Worm (Caenorhabditis elegans) whole organism, early embryonic: Measurements from ENCODE around the gene str-247.

Experiments used
- F13C5.2 ChIP-seq: sonication (generic microtip); optimal IDR thresholded peaks from 2 replicates; lab custom pipeline; 2017; ENCODE audit warnings: mild to moderate bottlenecking, missing genetic modification characterization, inconsistent platforms, missing compliant biosample characterization
- aly-1 ChIP-seq: sonication (generic microtip); optimal IDR thresholded peaks from 2 replicates; lab custom pipeline; 2016; ENCODE audit warnings: missing genetic modification characterization, missing compliant biosample characterization
- ama-1 ChIP-seq: fragments of 150-350 bp; optimal IDR thresholded peaks from 2 replicates; lab custom pipeline; 2014
- ceh-13 ChIP-seq: fragments of 200-800 bp; sonication (Bioruptor generic); optimal IDR thresholded peaks from 2 replicates; lab custom pipeline; 2018; ENCODE audit warnings: mild to moderate bottlenecking, missing genetic modification characterization, missing compliant biosample characterization
- ceh-36 ChIP-seq: sonication (generic microtip); optimal IDR thresholded peaks from 2 replicates; lab custom pipeline; 2016; ENCODE audit warnings: missing genetic modification characterization, inconsistent platforms, missing compliant biosample characterization
- ets-7 ChIP-seq: sonication (generic microtip); optimal IDR thresholded peaks from 2 replicates; lab custom pipeline; 2016; ENCODE audit warnings: missing genotype, missing genetic modification characterization, missing compliant biosample characterization
- flt-1 ChIP-seq: fragments of 200-800 bp; sonication (Bioruptor generic); IDR thresholded peaks from 2 replicates; pipeline ENCODE4 v1.3.6; 2022; ENCODE audit warnings: missing genetic modification characterization, missing compliant biosample characterization
- hmbx-1 ChIP-seq: sonication (generic microtip); optimal IDR thresholded peaks from 2 replicates; lab custom pipeline; 2016; ENCODE audit warnings: mild to moderate bottlenecking, missing genetic modification characterization, missing compliant biosample characterization
- scrt-1 ChIP-seq: fragments of 200-800 bp; sonication (Bioruptor generic); IDR thresholded peaks from 2 replicates; pipeline ENCODE4 v1.3.6; 2022; ENCODE audit warnings: missing genetic modification characterization, missing compliant biosample characterization
- sea-1 ChIP-seq: fragments of 200-800 bp; sonication (Bioruptor generic); conservative IDR thresholded peaks from 2 replicates; pipeline ENCODE4 v1.3.6; 2022; ENCODE audit warnings: missing genetic modification characterization, missing compliant biosample characterization
- tbx-37 ChIP-seq: fragments of 200-800 bp; sonication (Bioruptor generic); conservative IDR thresholded peaks from 2 replicates; pipeline ENCODE4 v1.3.6; 2022; ENCODE audit warnings: missing genetic modification reagents, missing genetic modification characterization, missing compliant biosample characterization
- tra-4 ChIP-seq: sonication (generic microtip); optimal IDR thresholded peaks from 2 replicates; lab custom pipeline; 2017; ENCODE audit warnings: missing genetic modification characterization, missing compliant biosample characterization

ce11 chrV:3927522-3927921 lies 26.3 kb upstream of the str-247 start:
- TF ChIP-seq ama-1 (lab: Kevin White, UChicago) (no peak), scrt-1 (GFP tag; lab: Robert Waterston, UW) (no peak), flt-1 (GFP tag; lab: Robert Waterston, UW) (no peak), ets-7 (tag; lab: Kevin White, UChicago) (no peak), aly-1 (tag; lab: Kevin White, UChicago) (no peak), tbx-37 (GFP tag; lab: Robert Waterston, UW) (no peak), F13C5.2 (tag; lab: Kevin White, UChicago) (no peak), ceh-36 (tag; lab: Kevin White, UChicago) (no peak), hmbx-1 (tag; lab: Kevin White, UChicago) (no peak), sea-1 (GFP tag; lab: Robert Waterston, UW) (no peak), ceh-13 (GFP tag; lab: Kevin White, UChicago) (no peak), tra-4 (tag; lab: Kevin White, UChicago) (no peak)
